Fruit fly (Drosophila melanogaster) whole organism, embryonic: Measurements from ENCODE around the gene UbcE2H.

Experiments
- Atf-2 ChIP-seq: fragments of 200-800 bp; sonication (Bioruptor generic); optimal IDR thresholded peaks from 2 replicates; lab custom pipeline; 2016; ENCODE audit warnings: missing biosample characterization, missing genetic modification characterization
- B-H2 ChIP-seq: fragments of 200-800 bp; sonication (Bioruptor generic); optimal IDR thresholded peaks from 2 replicates; lab custom pipeline; 2018; ENCODE audit warnings: missing biosample characterization, mild to moderate bottlenecking, missing genetic modification characterization
- CG12219 ChIP-seq: fragments of 200-800 bp; sonication (Bioruptor generic); optimal IDR thresholded peaks from 3 replicates; lab custom pipeline; 2018; ENCODE audit warnings: missing biosample characterization, mild to moderate bottlenecking, missing genetic modification characterization
- CG13894 ChIP-seq: fragments of 200-800 bp; sonication (Bioruptor generic); optimal IDR thresholded peaks from 3 replicates; lab custom pipeline; 2018; ENCODE audit warnings: missing biosample characterization, mild to moderate bottlenecking, missing genetic modification characterization, moderate library complexity
- CG15269 ChIP-seq: fragments of 200-800 bp; sonication (Bioruptor generic); optimal IDR thresholded peaks from 2 replicates; lab custom pipeline; 2018; ENCODE audit warnings: missing biosample characterization, mild to moderate bottlenecking, missing genetic modification characterization, moderate library complexity
- CG15696 ChIP-seq: fragments of 200-800 bp; sonication (Bioruptor generic); optimal IDR thresholded peaks from 2 replicates; lab custom pipeline; 2019; ENCODE audit warnings: missing biosample characterization, mild to moderate bottlenecking, missing genetic modification characterization, moderate library complexity
- CG16779 ChIP-seq: fragments of 200-800 bp; sonication (Bioruptor generic); IDR thresholded peaks from 2 replicates; pipeline ENCODE4 v1.3.6; 2022; ENCODE audit warnings: missing biosample characterization, missing genetic modification characterization
- CG16813 ChIP-seq: fragments of 200-800 bp; sonication (Bioruptor generic); IDR thresholded peaks from 3 replicates; pipeline ENCODE4 v1.3.6; 2022; ENCODE audit warnings: missing biosample characterization, missing genetic modification characterization; ENCODE audit not compliant: partially characterized antibody
- CG17568 ChIP-seq: fragments of 200-800 bp; sonication (Bioruptor generic); optimal IDR thresholded peaks from 2 replicates; lab custom pipeline; 2018; ENCODE audit warnings: missing biosample characterization, mild to moderate bottlenecking, missing genetic modification characterization, moderate library complexity
- CG1792 ChIP-seq: fragments of 200-800 bp; sonication (Bioruptor generic); optimal IDR thresholded peaks from 2 replicates; lab custom pipeline; 2016; ENCODE audit warnings: missing biosample characterization, missing genetic modification characterization
- CG3407 ChIP-seq: fragments of 200-800 bp; sonication (Bioruptor generic); optimal IDR thresholded peaks from 2 replicates; lab custom pipeline; 2018; ENCODE audit warnings: missing biosample characterization, mild to moderate bottlenecking, missing genetic modification characterization
- CG34422 ChIP-seq: fragments of 200-800 bp; sonication (Bioruptor generic); IDR thresholded peaks from 3 replicates; pipeline ENCODE4 v1.3.6; 2022; ENCODE audit warnings: missing biosample characterization, missing genetic modification characterization
- CG4328 ChIP-seq: fragments of 200-800 bp; sonication (Bioruptor generic); optimal IDR thresholded peaks from 3 replicates; lab custom pipeline; 2017; ENCODE audit warnings: missing biosample characterization, missing genetic modification reagents, missing genetic modification characterization
- CG4617 ChIP-seq: fragments of 200-800 bp; sonication (Bioruptor generic); optimal IDR thresholded peaks from 3 replicates; lab custom pipeline; 2016; ENCODE audit warnings: missing biosample characterization, missing genetic modification characterization, borderline replicate concordance
- CG5180 ChIP-seq: fragments of 200-800 bp; sonication (Bioruptor generic); optimal IDR thresholded peaks from 3 replicates; lab custom pipeline; 2017; ENCODE audit warnings: missing biosample characterization, missing genetic modification characterization, mild to moderate bottlenecking, moderate library complexity, missing genetic modification reagents
- CG6683 ChIP-seq: fragments of 200-800 bp; sonication (Bioruptor generic); optimal IDR thresholded peaks from 2 replicates; lab custom pipeline; 2017; ENCODE audit warnings: missing biosample characterization, mild to moderate bottlenecking, missing genetic modification characterization, missing genetic modification reagents
- Dfd ChIP-seq, 2 experiments: fragments of >200 bp; optimal IDR thresholded peaks; 2 replicates each; lab custom pipeline; 2017; ENCODE audit warnings: missing biosample characterization in 2 of 2, missing genetic modification characterization in 2 of 2
- Dip2 ChIP-seq: fragments of 200-800 bp; sonication (Bioruptor generic); IDR thresholded peaks from 2 replicates; pipeline ENCODE4 v1.3.6; 2022; ENCODE audit warnings: missing biosample characterization, missing genetic modification characterization
- Dip3 ChIP-seq: fragments of 200-800 bp; sonication (Bioruptor generic); optimal IDR thresholded peaks from 3 replicates; lab custom pipeline; 2016; ENCODE audit warnings: missing biosample characterization, missing genetic modification characterization
- E2f2 ChIP-seq: fragments of 200-800 bp; sonication (Bioruptor generic); IDR thresholded peaks from 2 replicates; pipeline ENCODE4 v1.3.6; 2022; ENCODE audit warnings: missing biosample characterization, missing genetic modification characterization
- HLH3B ChIP-seq: fragments of 200-800 bp; sonication (Bioruptor generic); IDR thresholded peaks from 2 replicates; pipeline ENCODE4 v1.3.6; 2022; ENCODE audit warnings: missing biosample characterization, missing genetic modification characterization
- HLH4C ChIP-seq: fragments of 200-800 bp; sonication (Bioruptor generic); IDR thresholded peaks from 3 replicates; pipeline ENCODE4 v1.3.6; 2022; ENCODE audit warnings: missing biosample characterization, missing genetic modification characterization; ENCODE audit not compliant: partially characterized antibody
- Kr ChIP-seq: fragments of 200-800 bp; sonication (Bioruptor generic); optimal IDR thresholded peaks from 2 replicates; lab custom pipeline; 2017; ENCODE audit warnings: missing biosample characterization, mild to moderate bottlenecking, missing genetic modification characterization
- Max ChIP-seq: fragments of 200-800 bp; sonication (Bioruptor generic); optimal IDR thresholded peaks from 2 replicates; lab custom pipeline; 2016; ENCODE audit warnings: missing biosample characterization, mild to moderate bottlenecking, missing genetic modification characterization
- Mes4 ChIP-seq: fragments of 200-800 bp; sonication (Bioruptor generic); optimal IDR thresholded peaks from 2 replicates; lab custom pipeline; 2016; ENCODE audit warnings: missing biosample characterization, missing genetic modification characterization
- Myb ChIP-seq: fragments of 200-800 bp; sonication (Bioruptor generic); optimal IDR thresholded peaks from 2 replicates; lab custom pipeline; 2016; ENCODE audit warnings: missing biosample characterization, missing genetic modification characterization
- NfI ChIP-seq: fragments of 200-800 bp; sonication (Bioruptor generic); optimal IDR thresholded peaks from 3 replicates; lab custom pipeline; 2018; ENCODE audit warnings: missing biosample characterization, mild to moderate bottlenecking, missing genetic modification characterization, moderate library complexity
- Pdp1 ChIP-seq, 2 experiments: fragments of 200-800 bp; sonication (Bioruptor generic); optimal IDR thresholded peaks; 3 replicates each; lab custom pipeline; 2016; ENCODE audit warnings: missing biosample characterization in 2 of 2, missing genetic modification characterization in 2 of 2, mild to moderate bottlenecking in 1 of 2, moderate library complexity in 1 of 2
- Scr ChIP-seq: fragments of 200-800 bp; sonication (Bioruptor generic); IDR thresholded peaks from 2 replicates; pipeline ENCODE4 v1.3.6; 2022; ENCODE audit warnings: missing biosample characterization, missing genetic modification characterization; ENCODE audit not compliant: partially characterized antibody
- Side ChIP-seq: fragments of 200-800 bp; sonication (Bioruptor generic); optimal IDR thresholded peaks from 2 replicates; lab custom pipeline; 2016; ENCODE audit warnings: missing biosample characterization, missing genetic modification characterization
- Tbp ChIP-seq: fragments of >200 bp; optimal IDR thresholded peaks from 2 replicates; lab custom pipeline; 2018; ENCODE audit warnings: missing biosample characterization, missing genetic modification characterization
- Xrp1 ChIP-seq: fragments of 200-800 bp; sonication (Bioruptor generic); IDR thresholded peaks from 2 replicates; pipeline ENCODE4 v1.3.6; 2022; ENCODE audit warnings: missing biosample characterization, missing genetic modification characterization
- amos ChIP-seq: fragments of 200-800 bp; sonication (Bioruptor generic); IDR thresholded peaks from 2 replicates; pipeline ENCODE4 v1.3.6; 2022; ENCODE audit warnings: missing biosample characterization, missing genetic modification characterization; ENCODE audit not compliant: partially characterized antibody
- ash1 ChIP-seq: fragments of 200-800 bp; sonication (Bioruptor generic); optimal IDR thresholded peaks from 2 replicates; lab custom pipeline; 2018; ENCODE audit warnings: missing biosample characterization, mild to moderate bottlenecking, missing genetic modification characterization
- chinmo ChIP-seq: fragments of 200-800 bp; sonication (Bioruptor generic); IDR thresholded peaks from 4 replicates; pipeline ENCODE4 v1.3.6; 2022; ENCODE audit warnings: missing biosample characterization, missing genetic modification characterization; ENCODE audit not compliant: partially characterized antibody
- dmrt99B ChIP-seq: fragments of 200-800 bp; sonication (Bioruptor generic); optimal IDR thresholded peaks from 2 replicates; lab custom pipeline; 2018; ENCODE audit warnings: missing biosample characterization, mild to moderate bottlenecking, missing genetic modification characterization, moderate library complexity
- eve ChIP-seq, 2 experiments: fragments of >200 bp; optimal IDR thresholded peaks; 2 replicates each; lab custom pipeline; 2017; ENCODE audit warnings: missing biosample characterization in 2 of 2, missing genetic modification characterization in 2 of 2
- fru ChIP-seq: fragments of >200 bp; optimal IDR thresholded peaks from 2 replicates; lab custom pipeline; 2017
- gcm ChIP-seq: fragments of 200-800 bp; sonication (Bioruptor generic); optimal IDR thresholded peaks from 2 replicates; lab custom pipeline; 2019; ENCODE audit warnings: missing biosample characterization, mild to moderate bottlenecking, missing genetic modification characterization, moderate library complexity
- gcm2 ChIP-seq: fragments of 200-800 bp; sonication (Bioruptor generic); optimal IDR thresholded peaks from 2 replicates; lab custom pipeline; 2016; ENCODE audit warnings: missing biosample characterization, missing genetic modification characterization
- hb ChIP-seq: fragments of 200-800 bp; sonication (Bioruptor generic); IDR thresholded peaks from 3 replicates; pipeline ENCODE4 v1.3.6; 2022; ENCODE audit warnings: missing biosample characterization, missing genetic modification characterization; ENCODE audit not compliant: partially characterized antibody
- hbn ChIP-seq: fragments of 200-800 bp; sonication (Bioruptor generic); IDR thresholded peaks from 2 replicates; pipeline ENCODE4 v1.3.6; 2022; ENCODE audit warnings: missing biosample characterization, missing genetic modification characterization; ENCODE audit not compliant: partially characterized antibody
- inv ChIP-seq: fragments of 200-800 bp; sonication (Bioruptor generic); IDR thresholded peaks from 2 replicates; pipeline ENCODE4 v1.3.6; 2022; ENCODE audit warnings: missing biosample characterization, missing genetic modification characterization; ENCODE audit not compliant: partially characterized antibody
- luna ChIP-seq: fragments of 200-800 bp; sonication (Bioruptor generic); optimal IDR thresholded peaks from 2 replicates; lab custom pipeline; 2016; ENCODE audit warnings: missing biosample characterization, missing genetic modification characterization
- onecut ChIP-seq: fragments of 200-800 bp; sonication (Bioruptor generic); IDR thresholded peaks from 2 replicates; pipeline ENCODE4 v1.3.6; 2022; ENCODE audit warnings: missing biosample characterization, missing genetic modification characterization
- rib ChIP-seq: fragments of 200-800 bp; sonication (Bioruptor generic); IDR thresholded peaks from 2 replicates; pipeline ENCODE4 v1.3.6; 2022; ENCODE audit warnings: missing biosample characterization, missing genetic modification characterization
- ssp ChIP-seq: fragments of 200-800 bp; sonication (Bioruptor generic); IDR thresholded peaks from 2 replicates; pipeline ENCODE4 v1.3.6; 2022; ENCODE audit warnings: missing biosample characterization, missing genetic modification characterization
- tna ChIP-seq: fragments of 200-800 bp; sonication (Bioruptor generic); IDR thresholded peaks from 2 replicates; pipeline ENCODE4 v1.3.6; 2022; ENCODE audit warnings: missing biosample characterization, missing genetic modification characterization; ENCODE audit not compliant: partially characterized antibody
- zfh1 ChIP-seq: fragments of 200-800 bp; sonication (Bioruptor generic); IDR thresholded peaks from 3 replicates; pipeline ENCODE4 v1.3.6; 2022; ENCODE audit warnings: missing biosample characterization, missing genetic modification characterization

Gene UbcE2H

dm6 chrX:8075300-8075927 lies 18.4 kb downstream of the UbcE2H start, which contains the start of the genes Upf2 and CG1571:
TSS of gene Upf2 (minus strand) at chrX:8075466.
TSS of gene CG1571 (plus strand) at chrX:8075877.
- TF ChIP-seq luna (GFP tag; lab: Kevin White, UChicago) (no peak), Dip2 (GFP tag; lab: Robert Waterston, UW) (no peak), Tbp (no peak), rib (GFP tag; lab: Robert Waterston, UW) (no peak), Mes4 (GFP tag; lab: Kevin White, UChicago) (no peak), hb (GFP tag; lab: Robert Waterston, UW) (peak; percentile 66; the same call in 2 of the 3 replicates), eve (GFP tag; optimal IDR thresholded peaks at IDR 0.05; lab: Kevin White, UChicago) (no peak), CG16813 (peak; percentile 69), NfI (GFP tag; lab: Kevin White, UChicago) (no peak), CG13894 (tag; lab: Kevin White, UChicago) (no peak), Max (peak; percentile 56), CG34422 (GFP tag; lab: Robert Waterston, UW) (peak; percentile 29; the same call in 1 of the 3 replicates), Side (GFP tag; lab: Kevin White, UChicago) (no peak), Pdp1 (GFP tag; optimal IDR thresholded peaks at IDR 0.05; lab: Kevin White, UChicago) (peak in 1 of 2 experiments; percentile 43), Atf-2 (GFP tag; lab: Kevin White, UChicago) (no peak), amos (GFP tag; lab: Robert Waterston, UW) (peak; percentile 72), CG17568 (GFP tag; lab: Kevin White, UChicago) (no peak), CG1792 (GFP tag; lab: Kevin White, UChicago) (no peak), CG6683 (GFP tag; lab: Kevin White, UChicago) (no peak), Dip3 (GFP tag; lab: Kevin White, UChicago) (no peak), fru (lab: Kevin White, UChicago) (no peak), HLH3B (GFP tag; lab: Robert Waterston, UW) (no peak), chinmo (GFP tag; lab: Robert Waterston, UW) (0 out of 4 replicates have a peak, but pooled peaks have one; percentile 19), CG3407 (GFP tag; lab: Kevin White, UChicago) (no peak), ash1 (GFP tag; lab: Kevin White, UChicago) (no peak), HLH4C (GFP tag; lab: Robert Waterston, UW) (peak; percentile 79), CG15269 (no peak), hbn (peak; percentile 66), onecut (no peak), Dfd (GFP tag; optimal IDR thresholded peaks at IDR 0.05; lab: Kevin White, UChicago) (no peak), CG15696 (tag; lab: Kevin White, UChicago) (no peak), CG4617 (GFP tag; lab: Kevin White, UChicago) (peak; percentile 52), Xrp1 (no peak), gcm2 (GFP tag; lab: Kevin White, UChicago) (no peak), E2f2 (GFP tag; lab: Robert Waterston, UW) (peak; percentile 75), CG16779 (no peak), tna (GFP tag; lab: Robert Waterston, UW) (peak; percentile 79), Myb (GFP tag; lab: Kevin White, UChicago) (peak; percentile 97), ssp (GFP tag; lab: Robert Waterston, UW) (peak; percentile 89), inv (peak; percentile 54; the same call in 1 of the 2 replicates), gcm (GFP tag; lab: Kevin White, UChicago) (no peak), Scr (GFP tag; lab: Robert Waterston, UW) (peak; percentile 66), CG5180 (no peak), dmrt99B (tag; lab: Kevin White, UChicago) (no peak), zfh1 (no peak), CG12219 (no peak), Kr (GFP tag; lab: Kevin White, UChicago) (no peak), CG4328 (no peak), B-H2 (no peak)
